Worm (Caenorhabditis elegans) whole organism, early embryonic: ENCODE measurements around the gene C32D5.14.

Experiments
- ama-1 ChIP-seq: fragments of 150-350 bp; optimal IDR thresholded peaks from 2 replicates; lab custom pipeline; 2014
- ceh-13 ChIP-seq: fragments of 200-800 bp; sonication (Bioruptor generic); optimal IDR thresholded peaks from 2 replicates; lab custom pipeline; 2018; ENCODE audit warnings: mild to moderate bottlenecking, missing genetic modification characterization, missing compliant biosample characterization
- hmg-4 ChIP-seq: fragments of 200-800 bp; sonication (Bioruptor generic); optimal IDR thresholded peaks from 2 replicates; lab custom pipeline; 2018; ENCODE audit warnings: mild to moderate bottlenecking, missing genetic modification characterization, missing compliant biosample characterization
- scrt-1 ChIP-seq: fragments of 200-800 bp; sonication (Bioruptor generic); IDR thresholded peaks from 2 replicates; pipeline ENCODE4 v1.3.6; 2022; ENCODE audit warnings: missing genetic modification characterization, missing compliant biosample characterization
- sea-1 ChIP-seq: fragments of 200-800 bp; sonication (Bioruptor generic); conservative IDR thresholded peaks from 2 replicates; pipeline ENCODE4 v1.3.6; 2022; ENCODE audit warnings: missing genetic modification characterization, missing compliant biosample characterization

DNA sequence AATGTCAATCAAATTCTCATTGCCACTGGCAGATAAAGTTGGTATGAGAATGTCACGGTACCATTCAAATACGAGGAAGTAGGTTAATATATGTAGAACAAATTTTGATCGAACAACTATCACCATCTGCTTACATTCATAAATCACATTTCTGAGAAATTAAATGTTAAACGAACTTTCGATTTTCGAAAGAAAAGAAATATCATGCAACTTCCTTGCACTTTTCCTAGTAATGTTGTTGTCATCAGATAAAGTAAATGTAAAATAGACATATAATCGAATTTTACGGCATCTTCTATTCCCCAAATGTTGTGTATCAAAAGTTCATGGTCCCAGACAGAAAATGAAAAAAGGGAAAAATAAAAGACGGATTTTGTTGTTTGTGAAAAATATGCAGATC, 23.8 kb upstream of the C32D5.14 start:
- TF ChIP-seq ama-1 (lab: Kevin White, UChicago) (no peak), scrt-1 (no peak), sea-1 (GFP tag; lab: Robert Waterston, UW) (no peak), hmg-4 (GFP tag; lab: Kevin White, UChicago) (no peak), ceh-13 (no peak)
